Fruit fly (Drosophila melanogaster): Measurements from ENCODE around the gene CG10077.

The CG10077 gene

dm6 chr3L:6957753-6958420, 2.2 kb upstream of the CG10077 start, which contains the start of the genes Uqcc1 and Surf1:
Gene Uqcc1, minus strand, starts transcription at chr3L:6958108.
Gene Surf1, plus strand, starts transcription at chr3L:6958346.
- TF ChIP-seq dl (GFP tag; optimal IDR thresholded peaks at IDR 0.05; ENCODE audit: insufficient read depth in 1 of 2, partially characterized antibody in 2 of 2) (no peak), Sp1 (GFP tag; optimal IDR thresholded peaks at IDR 0.05) (no peak), CG9705 (GFP tag; optimal IDR thresholded peaks at IDR 0.05) (no peak), psq (GFP tag; optimal IDR thresholded peaks at IDR 0.05) (no peak), Abd-B (GFP tag; optimal IDR thresholded peaks at IDR 0.05) (no peak), sv (GFP tag; optimal IDR thresholded peaks at IDR 0.05) (no peak), Jra (GFP tag; optimal IDR thresholded peaks at IDR 0.05) (no peak), Rel (GFP tag; optimal IDR thresholded peaks at IDR 0.05) (no peak), Rel (tag; optimal IDR thresholded peaks at IDR 0.05) (no peak)

DNA sequence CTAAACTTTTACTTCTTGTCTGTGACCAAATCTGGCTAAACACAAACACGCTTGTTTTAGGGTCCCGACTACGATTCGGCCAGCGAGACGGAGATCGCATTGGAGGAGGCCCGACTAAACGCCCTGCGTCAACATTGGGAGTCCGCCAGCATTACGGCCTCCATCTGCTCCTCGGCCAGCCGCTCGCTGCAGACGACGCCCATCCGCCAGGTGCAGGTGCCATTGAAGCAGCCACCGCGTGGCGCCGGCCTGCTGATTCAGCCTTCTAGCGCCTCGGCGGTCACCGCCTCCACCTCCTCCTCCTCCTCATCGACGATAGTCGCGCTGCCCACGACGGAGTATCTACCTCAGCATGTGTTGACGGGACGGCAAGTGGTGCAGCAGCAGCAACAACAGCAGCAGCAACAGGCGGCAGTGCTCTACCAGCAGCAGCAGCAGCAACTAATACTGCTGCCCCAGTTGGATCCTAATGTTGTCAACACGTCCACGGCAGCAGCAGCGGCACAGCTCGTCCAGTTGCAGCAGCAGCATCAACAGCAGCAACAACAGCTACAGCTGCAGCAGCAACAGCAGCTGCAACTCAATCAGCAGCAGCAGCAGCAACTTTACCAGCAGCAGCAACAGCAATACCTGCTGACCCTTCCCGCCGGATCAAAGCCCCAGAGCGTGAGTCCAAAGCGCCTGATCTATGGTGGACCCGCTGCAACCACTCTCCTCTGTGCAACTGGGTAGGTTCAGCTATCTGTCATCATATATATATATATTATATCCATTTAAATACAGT, 8.3 kb downstream of the CG10077 start:
- TF ChIP-seq Myc (optimal IDR thresholded peaks at IDR 0.05), result no peak
- TF ChIP-seq Dfd (GFP tag; optimal IDR thresholded peaks at IDR 0.05), result peak; percentile 94
- no peak for TF ChIP-seq tai (GFP tag; optimal IDR thresholded peaks at IDR 0.05)

dm6 chr3L:6945357-6945756, 10.3 kb downstream of the CG10077 start:
- no peak for TF ChIP-seq Hr78 (GFP tag; optimal IDR thresholded peaks at IDR 0.05)
- TF ChIP-seq fru (GFP tag; optimal IDR thresholded peaks at IDR 0.05), result no peak
- TF ChIP-seq dl (GFP tag; optimal IDR thresholded peaks at IDR 0.05; ENCODE audit: insufficient read depth in 1 of 2, partially characterized antibody in 2 of 2), result no peak
- TF ChIP-seq HLH106 (tag; optimal IDR thresholded peaks at IDR 0.05), result no peak
- no peak for TF ChIP-seq dsf (GFP tag; optimal IDR thresholded peaks at IDR 0.05; ENCODE audit: borderline replicate concordance)
- TF ChIP-seq sage (GFP tag; optimal IDR thresholded peaks at IDR 0.05), result no peak
- TF ChIP-seq CrebA (GFP tag; optimal IDR thresholded peaks at IDR 0.05; ENCODE audit: borderline replicate concordance), result no peak
- TF ChIP-seq Mio (GFP tag; optimal IDR thresholded peaks at IDR 0.05), result no peak
- no peak for TF ChIP-seq Jra (GFP tag; optimal IDR thresholded peaks at IDR 0.05)
- TF ChIP-seq foxo (GFP tag; optimal IDR thresholded peaks at IDR 0.05), result no peak
- no peak for TF ChIP-seq h (GFP tag; optimal IDR thresholded peaks at IDR 0.05)
- TF ChIP-seq CG9705 (GFP tag; optimal IDR thresholded peaks at IDR 0.05), result no peak

DNA sequence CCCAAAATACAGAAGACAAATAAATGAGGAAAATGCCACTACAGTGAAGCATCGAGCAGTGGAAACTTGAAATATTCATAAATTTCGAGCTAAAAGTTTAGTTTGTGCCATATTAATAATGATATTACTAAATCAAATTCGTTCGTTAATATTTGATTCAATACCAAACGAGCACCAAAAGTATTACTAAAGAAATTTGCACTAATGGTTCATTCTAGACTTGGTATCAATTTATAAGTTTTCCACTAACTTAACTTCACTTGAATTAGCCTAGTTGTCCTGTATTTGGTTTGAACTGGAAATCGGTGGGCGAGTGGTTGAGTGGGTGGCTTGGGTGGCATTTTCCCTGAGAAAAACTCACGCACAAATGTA, 11.8 kb downstream of the CG10077 start:
- TF ChIP-seq N (GFP tag; optimal IDR thresholded peaks at IDR 0.05) (no peak), Vsx2 (GFP tag; optimal IDR thresholded peaks at IDR 0.05; ENCODE audit: partially characterized antibody) (no peak), Myc (optimal IDR thresholded peaks at IDR 0.05) (no peak), jim (GFP tag; optimal IDR thresholded peaks at IDR 0.05) (no peak), lola (GFP tag; optimal IDR thresholded peaks at IDR 0.05) (no peak), h (GFP tag; optimal IDR thresholded peaks at IDR 0.05) (no peak), dsf (GFP tag; optimal IDR thresholded peaks at IDR 0.05; ENCODE audit: borderline replicate concordance) (no peak), GATAd (GFP tag; optimal IDR thresholded peaks at IDR 0.05) (no peak), Sp1 (GFP tag; optimal IDR thresholded peaks at IDR 0.05) (no peak), tai (GFP tag; optimal IDR thresholded peaks at IDR 0.05) (no peak), CrebA (GFP tag; optimal IDR thresholded peaks at IDR 0.05; ENCODE audit: borderline replicate concordance) (no peak)

DNA sequence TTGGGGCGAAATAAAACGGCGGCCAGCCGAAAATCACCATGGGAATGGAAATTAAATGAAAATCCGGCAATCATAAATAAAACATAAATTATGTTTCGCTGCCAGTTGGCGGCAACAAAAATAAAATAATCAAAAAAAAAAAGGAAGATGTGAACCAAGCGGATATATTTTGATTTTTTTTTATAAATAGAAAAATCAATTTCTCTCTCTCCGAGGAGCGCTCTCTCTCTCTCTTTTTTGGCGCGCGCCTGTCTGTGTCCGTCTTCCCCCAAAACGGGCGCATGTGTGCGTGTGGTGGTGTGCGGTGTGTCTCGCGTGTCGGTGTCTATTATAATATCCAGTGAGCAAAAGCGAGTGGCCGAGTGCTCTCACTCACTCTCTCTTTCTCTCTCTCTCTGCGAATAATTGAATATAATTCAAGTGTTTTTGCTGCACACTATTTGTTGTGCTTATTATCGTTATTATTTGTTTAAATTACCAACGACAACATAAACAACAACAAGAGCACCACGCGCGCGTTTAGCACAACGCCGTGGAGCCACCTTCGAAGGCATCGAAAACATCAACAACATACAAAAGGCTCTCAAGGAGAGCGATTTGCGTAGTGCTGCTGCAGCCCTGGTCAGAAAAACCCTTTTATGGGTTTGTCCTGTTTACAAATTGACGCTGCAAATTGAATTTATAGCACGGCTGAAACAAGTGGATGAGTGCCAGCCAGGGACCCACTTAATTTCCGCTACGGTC, 12.3 kb downstream of the CG10077 start:
- TF ChIP-seq Hr83 (GFP tag; optimal IDR thresholded peaks at IDR 0.05; ENCODE audit: poor library complexity, severe bottlenecking) (no peak), Mio (GFP tag; optimal IDR thresholded peaks at IDR 0.05) (no peak), woc (GFP tag; optimal IDR thresholded peaks at IDR 0.05) (no peak), Hnf4 (GFP tag; optimal IDR thresholded peaks at IDR 0.05) (no peak)

Data from whole organism, wandering third instar larva.